Worm (Caenorhabditis elegans) whole organism, L2 larva: ENCODE measurements around the gene mam-5.

ENCODE experiments used
- R02D3.7 ChIP-seq: fragments of 150-350 bp; optimal IDR thresholded peaks from 2 replicates; lab custom pipeline; 2014; ENCODE audit warnings: missing biosample characterization, missing genetic modification characterization
- ama-1 ChIP-seq: fragments of 150-350 bp; optimal IDR thresholded peaks from 2 replicates; lab custom pipeline; 2018; ENCODE audit warnings: inconsistent platforms
- ceh-16 ChIP-seq: fragments of 150-350 bp; optimal IDR thresholded peaks from 2 replicates; lab custom pipeline; 2014; ENCODE audit warnings: missing biosample characterization, missing genetic modification characterization
- ceh-82 ChIP-seq: fragments of 150-350 bp; optimal IDR thresholded peaks from 2 replicates; lab custom pipeline; 2014; ENCODE audit warnings: missing biosample characterization, missing genetic modification characterization
- crh-2 ChIP-seq: sonication (generic microtip); optimal IDR thresholded peaks from 2 replicates; lab custom pipeline; 2017; ENCODE audit warnings: missing biosample characterization, missing genetic modification characterization
- elt-1 ChIP-seq: fragments of 150-350 bp; optimal IDR thresholded peaks from 2 replicates; lab custom pipeline; 2014; ENCODE audit warnings: missing biosample characterization, missing genetic modification characterization
- gmeb-1 ChIP-seq: fragments of 150-350 bp; optimal IDR thresholded peaks from 2 replicates; lab custom pipeline; 2014; ENCODE audit warnings: missing biosample characterization, missing genetic modification characterization
- lin-13 ChIP-seq: fragments of 150-350 bp; optimal IDR thresholded peaks from 2 replicates; lab custom pipeline; 2014; ENCODE audit warnings: missing biosample characterization, missing genetic modification reagents, missing genetic modification characterization
- lsy-2 ChIP-seq, 2 experiments: fragments of 150-350 bp in 1 of 2; sonication (generic microtip) in 1 of 2; optimal IDR thresholded peaks; 2 replicates each; lab custom pipeline; 2014 to 2017; ENCODE audit warnings: missing biosample characterization in 2 of 2, missing genetic modification characterization in 2 of 2
- nhr-6 ChIP-seq: fragments of 150-350 bp; optimal IDR thresholded peaks from 2 replicates; lab custom pipeline; 2014; ENCODE audit warnings: missing biosample characterization, missing genetic modification characterization
- snpc-4 ChIP-seq: fragments of 150-350 bp; optimal IDR thresholded peaks from 2 replicates; lab custom pipeline; 2014; ENCODE audit warnings: missing biosample characterization, missing genetic modification characterization
- ztf-11 ChIP-seq: sonication (generic microtip); optimal IDR thresholded peaks from 2 replicates; lab custom pipeline; 2017; ENCODE audit warnings: missing biosample characterization, missing genetic modification characterization

DNA sequence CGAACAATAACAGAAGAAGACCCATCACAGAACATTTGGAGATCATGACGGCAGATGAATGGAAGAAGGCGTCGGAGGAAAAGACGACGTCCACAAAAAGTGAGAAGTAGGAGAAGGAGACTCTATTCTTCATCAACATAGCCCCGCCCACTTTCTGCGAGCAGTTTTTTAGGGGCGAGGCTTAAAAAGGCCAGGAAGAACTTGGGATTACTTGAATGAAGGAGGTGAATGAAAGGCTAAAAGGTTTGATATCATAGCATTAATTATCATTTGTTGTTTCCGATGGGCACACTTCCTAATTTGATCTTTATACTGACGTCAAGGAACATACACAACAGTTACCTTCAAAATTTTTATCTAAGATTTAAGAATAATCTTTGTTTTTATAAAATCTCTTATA lies 3.7 kb upstream of the mam-5 start, which contains the start of gene nlp-58:
- TF ChIP-seq ztf-11 (tag; lab: Kevin White, UChicago), result no peak
- TF ChIP-seq R02D3.7 (tag; lab: Kevin White, UChicago), result no peak
- TF ChIP-seq ceh-82 (tag; lab: Kevin White, UChicago), result no peak
- TF ChIP-seq ama-1 (lab: Kevin White, UChicago), result no peak
- no peak for TF ChIP-seq nhr-6 (tag; lab: Kevin White, UChicago)
- no peak for TF ChIP-seq crh-2 (tag; lab: Kevin White, UChicago)
- no peak for TF ChIP-seq lin-13 (GFP tag; lab: Kevin White, UChicago)
- TF ChIP-seq snpc-4 (tag; lab: Kevin White, UChicago), result no peak
- no peak for TF ChIP-seq elt-1 (tag; lab: Kevin White, UChicago)
- no peak for TF ChIP-seq gmeb-1
- no peak for TF ChIP-seq ceh-16 (tag; lab: Kevin White, UChicago)
- TF ChIP-seq lsy-2 (tag; optimal IDR thresholded peaks at IDR 0.05; lab: Kevin White, UChicago), result no peak
